Fruit fly (Drosophila melanogaster) whole organism, adult: ENCODE data around the gene Ncoa6.

Experiments
- CG11617 ChIP-seq: fragments of 200-800 bp; sonication (Bioruptor generic); optimal IDR thresholded peaks from 2 replicates; lab custom pipeline; 2017; ENCODE audit warnings: mild to moderate bottlenecking, missing biosample characterization, missing genetic modification reagents, missing genetic modification characterization
- CG14711 ChIP-seq: fragments of 200-800 bp; sonication (Bioruptor generic); optimal IDR thresholded peaks from 2 replicates; lab custom pipeline; 2018; ENCODE audit warnings: missing biosample characterization, mild to moderate bottlenecking, missing genetic modification characterization, moderate library complexity
- CG7045 ChIP-seq: fragments of 200-800 bp; sonication (Bioruptor generic); optimal IDR thresholded peaks from 2 replicates; lab custom pipeline; 2017; ENCODE audit warnings: missing biosample characterization, mild to moderate bottlenecking, missing genetic modification characterization
- Clk ChIP-seq: fragments of 200-800 bp; sonication (Bioruptor generic); optimal IDR thresholded peaks from 2 replicates; lab custom pipeline; 2017; ENCODE audit warnings: missing biosample characterization, missing genetic modification characterization
- Crg-1 ChIP-seq: fragments of 200-800 bp; sonication (Bioruptor generic); optimal IDR thresholded peaks from 2 replicates; lab custom pipeline; 2016; ENCODE audit warnings: missing biosample characterization, missing genetic modification characterization
- Hr96 ChIP-seq: fragments of 200-800 bp; sonication (Bioruptor generic); optimal IDR thresholded peaks from 2 replicates; lab custom pipeline; 2016; ENCODE audit warnings: missing biosample characterization, missing genetic modification characterization
- bab1 ChIP-seq: fragments of 200-800 bp; sonication (Bioruptor generic); optimal IDR thresholded peaks from 3 replicates; lab custom pipeline; 2019; ENCODE audit warnings: missing biosample characterization, mild to moderate bottlenecking, missing genetic modification characterization, moderate library complexity
- cic ChIP-seq: fragments of 200-800 bp; sonication (Bioruptor generic); optimal IDR thresholded peaks from 2 replicates; lab custom pipeline; 2017; ENCODE audit warnings: missing biosample characterization, mild to moderate bottlenecking, missing genetic modification characterization, moderate library complexity
- cnc ChIP-seq, 2 experiments: fragments of >200 bp; optimal IDR thresholded peaks; 2 replicates each; lab custom pipeline; 2017
- kay ChIP-seq: fragments of 200-800 bp; sonication (Bioruptor generic); peaks from one replicate; lab custom pipeline; 2016; ENCODE audit warnings: missing biosample characterization, missing genetic modification characterization, borderline replicate concordance
- ovo ChIP-seq: fragments of 200-800 bp; sonication (Bioruptor generic); optimal IDR thresholded peaks from 2 replicates; lab custom pipeline; 2016; ENCODE audit warnings: missing biosample characterization, missing genetic modification characterization
- tj ChIP-seq: fragments of 200-800 bp; sonication (Bioruptor generic); optimal IDR thresholded peaks from 3 replicates; lab custom pipeline; 2017; ENCODE audit warnings: missing biosample characterization, mild to moderate bottlenecking, missing genetic modification characterization, moderate library complexity
- toe ChIP-seq: fragments of 200-800 bp; sonication (Bioruptor generic); optimal IDR thresholded peaks from 2 replicates; lab custom pipeline; 2016; ENCODE audit warnings: missing biosample characterization, missing genetic modification characterization

dm6 chr2L:5302284-5302683 lies 24.2 kb downstream of the Ncoa6 start:
- TF ChIP-seq Clk (GFP tag; lab: Kevin White, UChicago) (no peak), ovo (GFP tag; lab: Kevin White, UChicago) (peak; percentile 61), Hr96 (GFP tag; lab: Kevin White, UChicago) (peak; percentile 57), CG11617 (GFP tag; lab: Kevin White, UChicago) (peak; percentile 29), cic (no peak), cnc (optimal IDR thresholded peaks at IDR 0.05; lab: Kevin White, UChicago) (peak in 1 of 2 experiments; percentile 21), tj (no peak), bab1 (GFP tag; lab: Kevin White, UChicago) (peak; percentile 38), kay (GFP tag; lab: Kevin White, UChicago) (no peak), toe (peak; percentile 46), CG7045 (GFP tag; lab: Kevin White, UChicago) (peak; percentile 66), CG14711 (tag; lab: Kevin White, UChicago) (peak; percentile 65), Crg-1 (peak; percentile 8)
